1 fruit fly cellular context compared by ENCODE assay signal in the genomic region with DNA sequence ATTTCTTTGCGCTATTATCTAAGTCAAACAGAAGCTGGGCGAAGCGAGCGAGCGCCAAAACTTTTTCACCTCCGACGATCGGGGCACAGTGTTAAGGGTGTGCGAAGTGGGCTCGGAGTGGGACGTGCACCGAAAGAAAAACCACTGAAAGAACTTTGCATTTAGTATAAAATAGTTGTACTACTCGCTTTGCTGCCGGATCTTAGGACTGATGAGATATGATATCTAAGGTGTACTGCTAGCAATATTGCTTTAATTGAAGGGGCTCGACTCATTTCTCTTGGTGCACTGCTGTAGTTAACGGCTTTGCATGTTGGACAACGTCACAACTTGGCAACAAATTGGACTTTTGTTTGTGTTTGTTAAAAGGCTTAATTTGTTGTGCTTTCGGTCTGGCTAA.
A peak's percentile ranks its signal among the peaks of the same experiment; 100 is the strongest.
TF ChIP-seq lines count a peak whose summit lies in the region.

No protein-coding gene starts in this region.

TF ChIP-seq in whole organism, embryonic, 481 proteins besides CTCF, POLR2A, EP300 and RAD21 (continued from another document):
- TF ChIP-seq z (GFP tag; IDR thresholded peaks at IDR 0.05; lab: Robert Waterston, UW) (no peak), pfk (GFP tag; optimal IDR thresholded peaks at IDR 0.05; lab: Kevin White, UChicago) (no peak), zfh2 (GFP tag; optimal IDR thresholded peaks at IDR 0.05; lab: Kevin White, UChicago) (no peak), Med (GFP tag; lab: Kevin White, UChicago) (peak; percentile 77), Adf1 (GFP tag; IDR thresholded peaks at IDR 0.05; lab: Robert Waterston, UW) (no peak), schlank (tag; optimal IDR thresholded peaks at IDR 0.05; lab: Kevin White, UChicago) (no peak), sd (tag; optimal IDR thresholded peaks at IDR 0.05; lab: Kevin White, UChicago) (no peak), ewg (GFP tag; optimal IDR thresholded peaks at IDR 0.05; lab: Kevin White, UChicago) (no peak), ato (GFP tag; IDR thresholded peaks at IDR 0.05; lab: Robert Waterston, UW; ENCODE audit: partially characterized antibody) (no peak), CG2889 (GFP tag; IDR thresholded peaks at IDR 0.05; lab: Robert Waterston, UW) (no peak), CG32532 (GFP tag; IDR thresholded peaks at IDR 0.05; lab: Robert Waterston, UW) (peak; percentile 44; the same call in 1 of the 2 replicates), btn (GFP tag; optimal IDR thresholded peaks at IDR 0.05; lab: Kevin White, UChicago) (no peak), chn (GFP tag; optimal IDR thresholded peaks at IDR 0.05; lab: Kevin White, UChicago) (no peak), Pdp1 (GFP tag; optimal IDR thresholded peaks at IDR 0.05; lab: Kevin White, UChicago) (peak in 1 of 2 experiments; percentile 9), dmrt11E (tag; optimal IDR thresholded peaks at IDR 0.05; lab: Kevin White, UChicago) (no peak), bowl (GFP tag; IDR thresholded peaks at IDR 0.05; lab: Robert Waterston, UW) (no peak), CG12744 (GFP tag; optimal IDR thresholded peaks at IDR 0.05; lab: Kevin White, UChicago) (no peak), Fer2 (tag; optimal IDR thresholded peaks at IDR 0.05; lab: Kevin White, UChicago) (no peak), pum (GFP tag; optimal IDR thresholded peaks at IDR 0.05; lab: Kevin White, UChicago) (no peak), Mad (GFP tag; optimal IDR thresholded peaks at IDR 0.05; lab: Kevin White, UChicago) (no peak), Bdp1 (GFP tag; optimal IDR thresholded peaks at IDR 0.05; lab: Kevin White, UChicago) (no peak), ara (GFP tag; IDR thresholded peaks at IDR 0.05; lab: Robert Waterston, UW) (no peak), Atf6 (GFP tag; IDR thresholded peaks at IDR 0.05; lab: Robert Waterston, UW) (no peak), Neu2 (GFP tag; optimal IDR thresholded peaks at IDR 0.05; lab: Kevin White, UChicago; ENCODE audit: borderline replicate concordance) (no peak), az2 (GFP tag; optimal IDR thresholded peaks at IDR 0.05; lab: Kevin White, UChicago) (no peak), row (GFP tag; IDR thresholded peaks at IDR 0.05; lab: Robert Waterston, UW) (peak; percentile 32; the same call in 2 of the 3 replicates), oc (tag; optimal IDR thresholded peaks at IDR 0.05; lab: Kevin White, UChicago) (no peak), CG11504 (tag; optimal IDR thresholded peaks at IDR 0.05; lab: Kevin White, UChicago) (peak; percentile 21), CG6689 (GFP tag; IDR thresholded peaks at IDR 0.05; lab: Robert Waterston, UW) (no peak), CG15514 (GFP tag; optimal IDR thresholded peaks at IDR 0.05; lab: Kevin White, UChicago) (peak; percentile 18), lab (GFP tag; optimal IDR thresholded peaks at IDR 0.05; lab: Kevin White, UChicago) (peak; percentile 10), nerfin-2 (GFP tag; IDR thresholded peaks at IDR 0.05; lab: Robert Waterston, UW; ENCODE audit: partially characterized antibody) (no peak), Six4 (GFP tag; optimal IDR thresholded peaks at IDR 0.05; lab: Kevin White, UChicago) (no peak), tap (tag; optimal IDR thresholded peaks at IDR 0.05; lab: Kevin White, UChicago) (no peak), hkb (optimal IDR thresholded peaks at IDR 0.05; lab: Kevin White, UChicago) (no peak), hkb (GFP tag; IDR thresholded peaks at IDR 0.05; lab: Robert Waterston, UW) (0 out of 2 replicates have a peak, but pooled peaks have one; percentile 22), bab2 (GFP tag; optimal IDR thresholded peaks at IDR 0.05; lab: Kevin White, UChicago) (no peak), Ptx1 (GFP tag; IDR thresholded peaks at IDR 0.05; lab: Robert Waterston, UW) (peak; percentile 28; the same call in 1 of the 2 replicates), abd-A (tag; optimal IDR thresholded peaks at IDR 0.05; lab: Kevin White, UChicago) (no peak), TFAM (GFP tag; optimal IDR thresholded peaks at IDR 0.05; lab: Kevin White, UChicago) (no peak), CG4854 (GFP tag; optimal IDR thresholded peaks at IDR 0.05; lab: Kevin White, UChicago) (no peak), CG4404 (GFP tag; IDR thresholded peaks at IDR 0.05; lab: Robert Waterston, UW) (no peak), peb (GFP tag; IDR thresholded peaks at IDR 0.05; lab: Robert Waterston, UW) (no peak), lmd (GFP tag; IDR thresholded peaks at IDR 0.05; lab: Robert Waterston, UW) (no peak), CG13296 (GFP tag; optimal IDR thresholded peaks at IDR 0.05; lab: Kevin White, UChicago) (no peak), sens-2 (GFP tag; IDR thresholded peaks at IDR 0.05; lab: Robert Waterston, UW) (no peak), Ets65A (GFP tag; lab: Kevin White, UChicago) (peak; percentile 76), yki (optimal IDR thresholded peaks at IDR 0.05; lab: Kevin White, UChicago) (no peak), fd3F (GFP tag; optimal IDR thresholded peaks at IDR 0.05; lab: Kevin White, UChicago) (no peak), Ada2b (GFP tag; IDR thresholded peaks at IDR 0.05; lab: Robert Waterston, UW) (0 out of 2 replicates have a peak, but pooled peaks have one; percentile 23), vfl (GFP tag; optimal IDR thresholded peaks at IDR 0.05; lab: Kevin White, UChicago) (no peak), HHEX (GFP tag; optimal IDR thresholded peaks at IDR 0.05; lab: Kevin White, UChicago) (no peak), lov (optimal IDR thresholded peaks at IDR 0.05; lab: Kevin White, UChicago) (no peak), lov (GFP tag; IDR thresholded peaks at IDR 0.05; lab: Robert Waterston, UW) (no peak), psq (GFP tag; optimal IDR thresholded peaks at IDR 0.05; lab: Kevin White, UChicago) (no peak), gfzf (GFP tag; optimal IDR thresholded peaks at IDR 0.05; lab: Kevin White, UChicago) (no peak), ci (GFP tag; IDR thresholded peaks at IDR 0.05; lab: Robert Waterston, UW) (0 out of 3 replicates have a peak, but pooled peaks have one; percentile 27), CG8388 (GFP tag; optimal IDR thresholded peaks at IDR 0.05; lab: Kevin White, UChicago) (no peak), CG15696 (tag; optimal IDR thresholded peaks at IDR 0.05; lab: Kevin White, UChicago) (no peak), dysf (GFP tag; IDR thresholded peaks at IDR 0.05; lab: Robert Waterston, UW) (0 out of 3 replicates have a peak, but pooled peaks have one; percentile 33), caup (GFP tag; optimal IDR thresholded peaks at IDR 0.05; lab: Kevin White, UChicago; ENCODE audit: severe bottlenecking) (no peak), dati (GFP tag; IDR thresholded peaks at IDR 0.05; lab: Robert Waterston, UW) (no peak), CG10462 (GFP tag; optimal IDR thresholded peaks at IDR 0.05; lab: Kevin White, UChicago) (no peak), Ravus (GFP tag; IDR thresholded peaks at IDR 0.05; lab: Robert Waterston, UW) (no peak), CG30403 (GFP tag; optimal IDR thresholded peaks at IDR 0.05; lab: Kevin White, UChicago) (no peak), E2f2 (GFP tag; IDR thresholded peaks at IDR 0.05; lab: Robert Waterston, UW) (no peak)
